Fruit fly (Drosophila melanogaster): Measurements from ENCODE around the gene CG43347.
"Not testable (repeated sequence)": the region's sequence is repeated elsewhere in the genome, so short reads cannot be mapped to it uniquely, and the experiment has no call there.

CG43347 gene

DNA sequence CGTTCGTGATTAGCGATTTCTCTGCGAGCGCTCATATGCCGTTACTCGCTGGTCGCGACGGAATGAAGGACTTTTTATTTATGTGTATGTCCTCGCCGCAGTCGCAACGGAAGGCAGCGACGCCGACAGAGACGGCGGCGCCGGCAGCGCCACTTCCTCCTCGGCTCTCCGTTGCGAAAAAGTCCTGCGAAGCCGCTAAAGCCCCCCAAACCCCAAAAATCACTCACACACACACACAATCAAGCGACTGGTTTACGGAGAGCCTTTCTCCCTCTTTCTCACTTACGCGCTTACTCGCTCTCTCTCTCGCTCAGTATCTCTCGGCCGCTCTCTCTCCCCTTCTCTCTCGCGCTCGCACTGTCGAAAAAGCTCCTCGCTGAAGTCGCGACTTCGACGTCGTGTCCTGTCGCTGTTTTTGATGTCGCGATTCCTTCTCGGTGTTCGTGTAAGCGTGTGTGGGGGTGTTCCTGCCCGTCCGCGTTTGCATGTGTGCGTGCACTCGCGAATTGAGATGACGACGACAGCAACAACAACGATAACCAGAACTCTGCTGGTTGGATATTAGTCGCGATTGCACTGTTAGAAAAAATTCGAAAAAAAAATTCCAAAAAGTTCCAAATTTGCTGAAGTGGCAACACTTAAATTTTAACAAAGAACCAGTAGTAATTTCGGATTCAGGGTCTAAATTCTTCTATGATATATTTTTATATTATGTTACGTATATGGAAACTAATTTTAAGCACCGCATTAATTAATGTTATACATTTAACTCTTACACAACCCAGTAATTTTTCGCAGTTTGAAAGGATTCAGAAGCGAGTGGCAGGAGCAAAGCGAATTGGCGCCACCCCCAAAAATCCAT, at the start of gene CG43347:
CG43347 (minus strand) TSS at position 47 of the 862 bp plus-strand sequence.
- TF ChIP-seq CG8478 (optimal IDR thresholded peaks at IDR 0.05), result no peak
- TF ChIP-seq pan (optimal IDR thresholded peaks at IDR 0.05), result no peak
- TF ChIP-seq usp (GFP tag; optimal IDR thresholded peaks at IDR 0.05), result no peak
- no peak for TF ChIP-seq psq (optimal IDR thresholded peaks at IDR 0.05)
- no peak for TF ChIP-seq Dll (optimal IDR thresholded peaks at IDR 0.05)
- TF ChIP-seq EcR (GFP tag; optimal IDR thresholded peaks at IDR 0.05), result no peak

DNA sequence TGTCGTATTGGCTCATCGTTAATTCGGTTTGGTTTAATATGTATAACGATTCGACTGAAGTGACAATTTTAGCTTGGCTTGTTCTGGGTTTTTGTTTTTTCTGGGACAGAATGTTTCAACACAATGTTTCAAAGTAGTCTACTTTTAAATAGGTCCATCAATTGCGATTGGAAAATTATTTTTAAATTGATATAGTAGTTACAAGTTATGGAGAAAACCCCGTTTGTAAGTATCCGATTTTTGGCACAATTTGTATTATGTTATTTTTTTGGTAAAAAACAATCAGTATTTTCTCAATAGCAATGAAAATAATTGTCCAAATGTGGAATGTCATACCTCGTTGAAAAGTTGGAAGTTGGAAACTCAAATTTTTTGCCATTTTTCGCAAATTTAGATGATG, 41.8 kb upstream of the CG43347 start, which contains the start of gene Rab9E:
Rab9E (minus strand) TSS at position 101 of the 400 bp plus-strand sequence.
- not testable (repeated sequence) for TF ChIP-seq CG8478 (optimal IDR thresholded peaks at IDR 0.05); psq (optimal IDR thresholded peaks at IDR 0.05); EcR (GFP tag; optimal IDR thresholded peaks at IDR 0.05)

DNA sequence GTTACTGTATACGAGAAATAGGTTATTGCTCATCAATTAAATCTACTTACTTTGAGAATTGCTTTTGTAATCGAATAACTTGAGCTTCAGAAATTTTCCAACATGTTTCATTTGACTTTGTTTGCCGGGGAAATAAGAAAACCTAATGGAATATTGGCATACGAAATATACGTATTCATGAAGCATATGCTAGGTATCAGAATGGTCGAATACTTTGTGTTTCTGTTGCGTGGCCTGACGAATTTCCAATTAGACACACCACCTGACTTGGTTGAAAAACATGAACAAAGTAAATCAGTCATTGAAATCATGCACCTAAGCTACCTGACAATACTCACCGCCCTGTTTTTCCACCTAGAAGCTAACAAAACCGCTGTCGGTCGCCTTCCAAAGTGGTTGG, 37.4 kb upstream of the CG43347 start, which contains the start of gene CG2111:
CG2111 (plus strand) TSS at position 301 of the 400 bp plus-strand sequence.
- TF ChIP-seq Dll (optimal IDR thresholded peaks at IDR 0.05) (no peak), psq (optimal IDR thresholded peaks at IDR 0.05) (no peak), EcR (GFP tag; optimal IDR thresholded peaks at IDR 0.05) (no peak), pan (optimal IDR thresholded peaks at IDR 0.05) (no peak), CG8478 (optimal IDR thresholded peaks at IDR 0.05) (no peak), usp (GFP tag; optimal IDR thresholded peaks at IDR 0.05) (no peak)

DNA sequence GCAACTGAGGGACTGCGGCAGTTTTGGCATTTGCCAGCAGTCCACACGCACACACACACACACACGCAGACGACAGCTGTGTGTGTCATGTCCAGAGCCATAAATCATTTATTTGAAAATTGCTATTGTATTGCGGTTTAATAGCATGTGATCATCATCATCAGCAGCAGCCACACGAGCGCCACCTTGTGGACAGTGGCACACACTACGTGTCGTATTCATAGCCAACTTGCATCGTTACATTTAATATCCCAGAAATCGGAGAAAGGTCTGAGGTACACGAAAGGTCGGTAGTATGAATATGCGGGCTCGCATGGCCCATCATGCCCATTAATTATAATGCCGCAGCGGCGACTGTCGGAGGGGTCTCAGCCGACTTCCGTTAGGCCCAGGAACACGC, 36.2 kb upstream of the CG43347 start:
- TF ChIP-seq EcR (GFP tag; optimal IDR thresholded peaks at IDR 0.05) (no peak), pan (optimal IDR thresholded peaks at IDR 0.05) (no peak), Dll (optimal IDR thresholded peaks at IDR 0.05) (no peak), CG8478 (optimal IDR thresholded peaks at IDR 0.05) (no peak), psq (optimal IDR thresholded peaks at IDR 0.05) (no peak), usp (GFP tag; optimal IDR thresholded peaks at IDR 0.05) (no peak)

DNA sequence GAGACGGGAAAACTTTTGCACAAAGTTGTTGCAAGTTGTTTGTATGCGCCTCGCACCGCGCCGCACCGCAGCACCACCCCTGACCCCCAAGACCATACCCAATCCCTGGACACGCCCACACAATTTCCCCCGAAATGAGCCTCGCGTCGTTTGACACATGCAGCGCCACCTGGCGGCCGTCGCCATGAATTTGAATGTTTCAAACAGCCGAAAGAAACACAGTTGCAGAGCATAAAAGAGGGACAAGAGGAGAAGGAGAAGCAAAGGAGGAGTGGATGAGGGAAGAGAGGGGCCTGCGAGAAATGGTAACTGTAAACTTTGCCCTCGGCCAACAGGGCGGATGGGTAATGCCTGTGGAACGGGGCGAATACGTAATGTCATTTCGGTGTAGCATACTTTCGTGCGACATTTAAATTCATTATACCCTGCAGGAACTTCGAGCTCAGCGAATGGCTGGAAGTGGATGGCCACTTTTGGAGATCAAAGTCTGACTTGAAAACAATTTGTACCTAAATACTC, 22.3 kb upstream of the CG43347 start:
- no peak for TF ChIP-seq EcR (GFP tag; optimal IDR thresholded peaks at IDR 0.05)
- TF ChIP-seq usp (GFP tag; optimal IDR thresholded peaks at IDR 0.05), result no peak
- TF ChIP-seq CG8478 (optimal IDR thresholded peaks at IDR 0.05), result no peak
- TF ChIP-seq Dll (optimal IDR thresholded peaks at IDR 0.05), result no peak
- no peak for TF ChIP-seq pan (optimal IDR thresholded peaks at IDR 0.05)
- TF ChIP-seq psq (optimal IDR thresholded peaks at IDR 0.05), result no peak

DNA sequence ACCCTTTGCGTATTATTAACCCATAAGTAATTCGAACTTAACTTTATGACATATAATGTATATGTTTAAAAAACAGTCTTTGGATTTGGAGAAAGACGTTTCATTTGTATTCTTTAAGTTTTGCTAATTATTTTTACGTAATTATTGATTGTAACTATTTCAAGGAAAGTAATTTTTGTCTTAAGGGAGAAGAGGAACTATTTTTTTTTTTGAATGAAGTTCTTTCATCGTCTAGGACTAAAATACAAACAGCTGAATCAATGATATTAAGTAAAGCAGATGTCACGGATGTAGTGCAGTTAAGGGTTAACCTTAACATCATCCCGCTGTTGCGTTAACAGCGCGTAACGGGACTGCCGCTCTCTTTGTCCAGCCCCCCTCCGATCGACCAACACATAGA, 8.9 kb upstream of the CG43347 start:
- TF ChIP-seq EcR (GFP tag; optimal IDR thresholded peaks at IDR 0.05) (no peak), Dll (optimal IDR thresholded peaks at IDR 0.05) (no peak), CG8478 (optimal IDR thresholded peaks at IDR 0.05) (no peak), usp (GFP tag; optimal IDR thresholded peaks at IDR 0.05) (no peak), pan (optimal IDR thresholded peaks at IDR 0.05) (no peak)

DNA sequence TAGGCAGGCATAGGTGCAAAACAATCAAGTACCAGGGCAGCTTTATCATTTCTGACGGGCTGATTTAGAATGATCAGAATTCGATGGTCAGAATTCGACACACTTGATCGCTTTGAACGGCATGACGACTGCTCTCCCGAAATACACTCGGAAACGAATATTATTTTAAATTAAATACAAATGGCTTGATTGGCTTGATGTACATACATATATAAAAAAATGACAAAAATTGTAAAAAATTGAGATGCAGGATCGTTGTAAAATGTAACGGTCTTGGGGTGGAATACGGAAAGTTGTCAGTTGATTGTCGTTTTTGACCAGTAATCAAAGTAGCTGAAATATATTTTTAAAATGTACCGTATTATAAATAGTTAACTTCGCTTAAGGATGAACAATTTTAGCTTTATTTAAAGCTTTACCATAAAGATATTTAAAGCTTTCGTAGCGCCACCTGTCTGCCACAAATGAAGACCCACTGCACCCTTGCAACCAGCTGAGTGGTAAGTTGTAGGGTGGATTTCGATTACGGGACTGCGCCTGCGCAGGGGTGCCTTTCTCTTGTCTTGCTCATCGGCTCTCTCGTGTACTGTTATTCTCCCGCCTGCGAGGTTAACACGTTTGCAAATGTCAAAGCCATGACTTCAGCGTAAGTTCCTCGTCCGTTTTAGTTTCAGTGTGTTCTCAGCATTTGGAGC, 7.2 kb upstream of the CG43347 start, which contains the start of the genes CG9806 and X11Lbeta:
CG9806 (minus strand) TSS at position 51 of the 695 bp plus-strand sequence.
X11Lbeta (plus strand) TSS at position 676 of the 695 bp plus-strand sequence.
- TF ChIP-seq usp (GFP tag; optimal IDR thresholded peaks at IDR 0.05), result no peak
- TF ChIP-seq pan (optimal IDR thresholded peaks at IDR 0.05), result no peak

DNA sequence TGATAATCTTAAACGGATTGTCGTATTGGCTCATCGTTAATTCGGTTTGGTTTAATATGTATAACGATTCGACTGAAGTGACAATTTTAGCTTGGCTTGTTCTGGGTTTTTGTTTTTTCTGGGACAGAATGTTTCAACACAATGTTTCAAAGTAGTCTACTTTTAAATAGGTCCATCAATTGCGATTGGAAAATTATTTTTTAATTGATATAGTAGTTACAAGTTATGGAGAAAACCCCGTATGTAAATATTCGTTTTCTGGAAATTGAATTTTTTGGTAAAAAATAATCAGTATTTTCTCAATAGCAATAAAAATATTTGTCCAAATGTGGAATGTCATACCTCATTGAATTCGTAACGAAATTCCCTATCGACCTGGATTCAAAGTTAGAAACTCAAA, 3.1 kb upstream of the CG43347 start, which contains the start of gene Rab9Db:
Rab9Db (minus strand) TSS at position 101 of the 400 bp plus-strand sequence.
- TF ChIP-seq Dll (optimal IDR thresholded peaks at IDR 0.05); usp (GFP tag; optimal IDR thresholded peaks at IDR 0.05); psq (optimal IDR thresholded peaks at IDR 0.05): not testable (repeated sequence)

DNA sequence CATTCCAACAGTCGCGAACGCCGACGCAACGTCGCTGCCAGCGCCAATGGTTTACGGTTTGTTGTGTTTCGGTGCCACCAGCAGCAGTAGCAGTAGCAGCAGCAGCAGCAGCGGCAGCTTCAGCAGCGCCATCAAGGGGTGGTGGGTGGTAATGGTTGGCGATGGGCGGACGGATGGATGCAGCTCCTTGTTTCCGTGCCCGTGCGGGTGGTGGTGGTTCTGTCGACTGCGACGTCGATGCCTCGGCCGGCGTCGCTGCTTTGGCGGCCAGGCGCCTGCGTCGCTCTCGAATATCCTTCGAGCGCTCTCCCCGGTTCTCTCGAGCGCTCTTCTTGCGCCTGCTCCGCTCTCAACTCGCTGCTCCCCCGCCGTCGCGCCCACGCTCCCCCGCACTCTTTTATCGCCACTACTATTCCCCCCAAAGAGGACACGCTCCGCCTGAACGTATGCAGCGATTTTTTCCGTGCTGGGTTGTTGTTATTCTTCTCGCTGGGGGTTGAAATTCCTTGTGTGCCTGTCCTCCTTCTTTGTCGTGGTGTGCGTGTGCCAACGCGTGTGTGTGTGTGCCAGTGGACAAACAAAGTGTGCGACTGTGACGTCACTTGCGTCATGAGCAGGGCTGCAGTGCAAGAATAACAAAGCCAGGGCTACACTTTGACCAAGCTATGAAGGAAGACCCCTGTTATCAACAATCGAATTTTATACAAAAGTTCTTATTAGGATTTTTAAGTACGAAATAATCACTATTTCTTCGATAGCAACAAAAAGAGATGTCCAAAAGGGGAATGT, 1.4 kb upstream of the CG43347 start:
- TF ChIP-seq CG8478 (optimal IDR thresholded peaks at IDR 0.05), result no peak
- TF ChIP-seq usp (GFP tag; optimal IDR thresholded peaks at IDR 0.05), result no peak
- TF ChIP-seq pan (optimal IDR thresholded peaks at IDR 0.05), result no peak
- TF ChIP-seq Dll (optimal IDR thresholded peaks at IDR 0.05), result no peak
- no peak for TF ChIP-seq EcR (GFP tag; optimal IDR thresholded peaks at IDR 0.05)
- TF ChIP-seq psq (optimal IDR thresholded peaks at IDR 0.05), result no peak

DNA sequence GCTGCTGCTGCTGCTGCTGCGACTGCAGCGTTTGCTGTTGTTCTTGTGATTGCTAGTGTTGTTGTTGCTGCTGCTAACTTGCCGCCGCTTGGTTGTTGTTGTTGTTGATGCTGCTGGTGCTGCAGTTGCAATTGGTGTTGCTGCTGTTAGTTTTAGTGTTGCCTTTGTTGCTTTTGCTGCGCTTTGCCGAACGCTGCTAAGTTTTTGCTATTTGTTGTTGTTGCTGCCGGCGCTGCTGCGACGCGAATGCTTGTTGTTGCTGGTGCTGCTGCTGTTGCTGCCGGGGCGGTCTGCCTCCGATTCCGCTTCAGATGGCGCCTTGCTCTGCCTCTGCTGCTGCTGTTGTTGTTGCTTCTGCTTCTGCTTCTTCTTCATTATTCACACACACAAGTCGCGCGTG, 1.5 kb downstream of the CG43347 start:
- TF ChIP-seq pan (optimal IDR thresholded peaks at IDR 0.05) (no peak), usp (GFP tag; optimal IDR thresholded peaks at IDR 0.05) (no peak), EcR (GFP tag; optimal IDR thresholded peaks at IDR 0.05) (no peak), psq (optimal IDR thresholded peaks at IDR 0.05) (no peak), Dll (optimal IDR thresholded peaks at IDR 0.05) (no peak), CG8478 (optimal IDR thresholded peaks at IDR 0.05) (no peak)

DNA sequence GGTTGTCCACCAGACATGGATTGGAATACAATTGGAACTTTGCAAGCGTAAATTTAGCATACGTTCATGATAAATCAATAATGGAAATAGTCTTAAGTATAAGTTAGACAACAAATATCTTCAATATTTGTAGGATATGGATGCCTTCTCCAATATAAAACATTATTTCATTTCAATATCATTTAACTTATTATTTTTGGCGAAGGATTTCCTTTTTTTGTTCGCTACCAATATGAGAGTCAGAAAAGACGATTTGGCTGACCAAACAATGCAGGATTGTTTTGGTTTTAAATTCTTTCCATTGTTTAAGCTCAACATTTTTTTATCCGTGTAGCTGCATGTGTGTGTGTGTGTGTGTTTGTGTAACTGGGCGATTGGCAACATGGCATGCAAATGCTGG, 4.8 kb downstream of the CG43347 start:
- TF ChIP-seq CG8478 (optimal IDR thresholded peaks at IDR 0.05), result no peak
- no peak for TF ChIP-seq psq (optimal IDR thresholded peaks at IDR 0.05)
- TF ChIP-seq pan (optimal IDR thresholded peaks at IDR 0.05), result no peak
- TF ChIP-seq Dll (optimal IDR thresholded peaks at IDR 0.05), result no peak
- TF ChIP-seq usp (GFP tag; optimal IDR thresholded peaks at IDR 0.05), result no peak
- no peak for TF ChIP-seq EcR (GFP tag; optimal IDR thresholded peaks at IDR 0.05)
